ENCODE assay signal across 3 fruit fly cellular contexts in genomic region chr3L:12178847-12179437, dm6.
TF ChIP-seq lines count a peak whose summit lies in the region.

No protein-coding gene starts in this region.

- no peak for TF ChIP-seq CTCF in whole organism, embryonic (GFP tag; optimal IDR thresholded peaks at IDR 0.05; lab: Kevin White, UChicago)

TF ChIP-seq in whole organism, adult, 20 proteins besides CTCF, POLR2A, EP300 and RAD21:
- TF ChIP-seq CG1620 (GFP tag; optimal IDR thresholded peaks at IDR 0.05; lab: Kevin White, UChicago): no peak
- no peak for TF ChIP-seq Mnt (GFP tag; optimal IDR thresholded peaks at IDR 0.05; lab: Kevin White, UChicago)
- TF ChIP-seq CG14711 (tag; optimal IDR thresholded peaks at IDR 0.05; lab: Kevin White, UChicago): no peak
- no peak for TF ChIP-seq Clk (GFP tag; optimal IDR thresholded peaks at IDR 0.05; lab: Kevin White, UChicago)
- TF ChIP-seq cnc (optimal IDR thresholded peaks at IDR 0.05; lab: Kevin White, UChicago): no peak
- TF ChIP-seq bab1 (GFP tag; optimal IDR thresholded peaks at IDR 0.05; lab: Kevin White, UChicago): peak; percentile 29
- no peak for TF ChIP-seq CG5204 (GFP tag; optimal IDR thresholded peaks at IDR 0.05; lab: Kevin White, UChicago)
- no peak for TF ChIP-seq Hr96 (GFP tag; optimal IDR thresholded peaks at IDR 0.05; lab: Kevin White, UChicago)
- peak; percentile 94 for TF ChIP-seq ovo (GFP tag; optimal IDR thresholded peaks at IDR 0.05; lab: Kevin White, UChicago)
- peak; percentile 26 for TF ChIP-seq CG7045 (GFP tag; optimal IDR thresholded peaks at IDR 0.05; lab: Kevin White, UChicago)
- no peak for TF ChIP-seq kay (GFP tag; lab: Kevin White, UChicago; ENCODE audit: borderline replicate concordance)
- TF ChIP-seq cic (GFP tag; optimal IDR thresholded peaks at IDR 0.05; lab: Kevin White, UChicago): peak; percentile 60
- TF ChIP-seq tj (GFP tag; optimal IDR thresholded peaks at IDR 0.05; lab: Kevin White, UChicago): no peak
- peak; percentile 15 for TF ChIP-seq CG33017 (tag; optimal IDR thresholded peaks at IDR 0.05; lab: Kevin White, UChicago)
- TF ChIP-seq CG12768 (GFP tag; optimal IDR thresholded peaks at IDR 0.05; lab: Kevin White, UChicago): no peak
- TF ChIP-seq CG7101 (tag; optimal IDR thresholded peaks at IDR 0.05; lab: Kevin White, UChicago): no peak
- TF ChIP-seq toe (GFP tag; optimal IDR thresholded peaks at IDR 0.05; lab: Kevin White, UChicago): peak; percentile 32
- TF ChIP-seq pad (GFP tag; optimal IDR thresholded peaks at IDR 0.05; lab: Kevin White, UChicago): no peak
- peak; percentile 43 for TF ChIP-seq CG11617 (GFP tag; optimal IDR thresholded peaks at IDR 0.05; lab: Kevin White, UChicago)
- TF ChIP-seq Crg-1 (GFP tag; optimal IDR thresholded peaks at IDR 0.05; lab: Kevin White, UChicago): no peak
TF ChIP-seq in whole organism, adult: peak in this region for 7.

TF ChIP-seq in whole organism, embryonic, 481 proteins besides CTCF, POLR2A, EP300 and RAD21 (continues in another document):
- TF ChIP-seq CG14014 (GFP tag; IDR thresholded peaks at IDR 0.05; lab: Robert Waterston, UW) (peak; percentile 25; the same call in 1 of the 2 replicates), esg (GFP tag; conservative IDR thresholded peaks at IDR 0.05; lab: Robert Waterston, UW) (0 out of 2 replicates have a peak, but pooled peaks have one; percentile 13), chn (GFP tag; optimal IDR thresholded peaks at IDR 0.05; lab: Kevin White, UChicago) (no peak), gce (GFP tag; IDR thresholded peaks at IDR 0.05; lab: Robert Waterston, UW) (0 out of 3 replicates have a peak, but pooled peaks have one; percentile 21), CG9817 (tag; optimal IDR thresholded peaks at IDR 0.05; lab: Kevin White, UChicago) (no peak), ATbp (GFP tag; optimal IDR thresholded peaks at IDR 0.05; lab: Kevin White, UChicago) (no peak), sens (GFP tag; lab: Kevin White, UChicago) (peak; percentile 60), Pdp1 (GFP tag; optimal IDR thresholded peaks at IDR 0.05; lab: Kevin White, UChicago) (peak in 1 of 2 experiments; percentile 83), CG32532 (GFP tag; IDR thresholded peaks at IDR 0.05; lab: Robert Waterston, UW) (peak; percentile 23; the same call in 1 of the 2 replicates), CG7786 (GFP tag; optimal IDR thresholded peaks at IDR 0.05; lab: Kevin White, UChicago) (peak; percentile 22), slbo (GFP tag; IDR thresholded peaks at IDR 0.05; lab: Robert Waterston, UW) (peak; percentile 50), exex (tag; optimal IDR thresholded peaks at IDR 0.05; lab: Kevin White, UChicago) (no peak), Hr51 (GFP tag; optimal IDR thresholded peaks at IDR 0.05; lab: Kevin White, UChicago) (peak in 1 of 2 experiments; percentile 23), row (GFP tag; IDR thresholded peaks at IDR 0.05; lab: Robert Waterston, UW) (peak; percentile 50; the same call in 2 of the 3 replicates), grn (GFP tag; optimal IDR thresholded peaks at IDR 0.05; lab: Kevin White, UChicago) (peak; percentile 34), CG18599 (GFP tag; optimal IDR thresholded peaks at IDR 0.05; lab: Kevin White, UChicago) (peak; percentile 51), al (GFP tag; IDR thresholded peaks at IDR 0.05; lab: Robert Waterston, UW) (0 out of 2 replicates have a peak, but pooled peaks have one; percentile 29), CG7839 (tag; optimal IDR thresholded peaks at IDR 0.05; lab: Kevin White, UChicago) (peak; percentile 3), knrl (GFP tag; IDR thresholded peaks at IDR 0.05; lab: Robert Waterston, UW; ENCODE audit: partially characterized antibody) (no peak), Med (GFP tag; lab: Kevin White, UChicago) (peak; percentile 67), ase (GFP tag; IDR thresholded peaks at IDR 0.05; lab: Robert Waterston, UW) (0 out of 3 replicates have a peak, but pooled peaks have one; percentile 35), sug (tag; optimal IDR thresholded peaks at IDR 0.05; lab: Kevin White, UChicago) (peak; percentile 23), mam (GFP tag; optimal IDR thresholded peaks at IDR 0.05; lab: Kevin White, UChicago) (peak; percentile 4), CG13123 (GFP tag; optimal IDR thresholded peaks at IDR 0.05; lab: Kevin White, UChicago) (no peak), CG15269 (tag; optimal IDR thresholded peaks at IDR 0.05; lab: Kevin White, UChicago) (peak; percentile 10), HLH3B (GFP tag; IDR thresholded peaks at IDR 0.05; lab: Robert Waterston, UW) (no peak), Hmr (GFP tag; optimal IDR thresholded peaks at IDR 0.05; lab: Kevin White, UChicago) (peak; percentile 7), nmo (GFP tag; optimal IDR thresholded peaks at IDR 0.05; lab: Kevin White, UChicago) (peak; percentile 4), kay (GFP tag; optimal IDR thresholded peaks at IDR 0.05; lab: Kevin White, UChicago) (peak; percentile 5), NFAT (GFP tag; IDR thresholded peaks at IDR 0.05; lab: Robert Waterston, UW) (peak; percentile 41; the same call in 1 of the 2 replicates), caup (GFP tag; optimal IDR thresholded peaks at IDR 0.05; lab: Kevin White, UChicago; ENCODE audit: severe bottlenecking) (peak; percentile 9), CG1603 (tag; optimal IDR thresholded peaks at IDR 0.05; lab: Kevin White, UChicago) (peak; percentile 10), CG2120 (GFP tag; optimal IDR thresholded peaks at IDR 0.05; lab: Kevin White, UChicago) (peak; percentile 44), Gug (GFP tag; IDR thresholded peaks at IDR 0.05; lab: Robert Waterston, UW) (peak; percentile 31; the same call in 1 of the 4 replicates), CG3281 (GFP tag; optimal IDR thresholded peaks at IDR 0.05; lab: Kevin White, UChicago) (peak; percentile 46)

TF ChIP-seq in whole organism, wandering third instar larva, 38 proteins besides CTCF, POLR2A, EP300 and RAD21:
- TF ChIP-seq foxo (GFP tag; optimal IDR thresholded peaks at IDR 0.05; lab: Kevin White, UChicago) (no peak), Sp1 (GFP tag; optimal IDR thresholded peaks at IDR 0.05; lab: Kevin White, UChicago) (no peak), Rel (GFP tag; optimal IDR thresholded peaks at IDR 0.05; lab: Kevin White, UChicago) (no peak), Rel (tag; optimal IDR thresholded peaks at IDR 0.05; lab: Kevin White, UChicago) (peak; percentile 30)
TF ChIP-seq in whole organism, wandering third instar larva: peak in this region for 1.
